4 fruit fly cellular contexts compared by ENCODE assay signal in genomic region chr3L:17915792-17916540, dm6.
TF ChIP-seq lines count a peak whose summit lies in the region.

No protein-coding gene starts in this region.

- no peak for TF ChIP-seq CTCF in whole organism, embryonic (GFP tag; optimal IDR thresholded peaks at IDR 0.05; lab: Kevin White, UChicago)

TF ChIP-seq in whole organism, adult, 20 proteins besides CTCF, POLR2A, EP300 and RAD21:
- TF ChIP-seq CG11617 (GFP tag; optimal IDR thresholded peaks at IDR 0.05; lab: Kevin White, UChicago) (no peak), tj (GFP tag; optimal IDR thresholded peaks at IDR 0.05; lab: Kevin White, UChicago) (peak; percentile 84), bab1 (GFP tag; optimal IDR thresholded peaks at IDR 0.05; lab: Kevin White, UChicago) (no peak)

TF ChIP-seq in whole organism, embryonic, 481 proteins besides CTCF, POLR2A, EP300 and RAD21 (continues in another document):
- TF ChIP-seq Jarid2 (GFP tag; optimal IDR thresholded peaks at IDR 0.05; lab: Kevin White, UChicago) (no peak), vnd (GFP tag; IDR thresholded peaks at IDR 0.05; lab: Robert Waterston, UW; ENCODE audit: partially characterized antibody) (peak; percentile 57; the same call in 2 of the 3 replicates), cwo (GFP tag; optimal IDR thresholded peaks at IDR 0.05; lab: Kevin White, UChicago) (peak; percentile 24), CG9437 (GFP tag; optimal IDR thresholded peaks at IDR 0.05; lab: Kevin White, UChicago) (no peak), Nf-YC (tag; optimal IDR thresholded peaks at IDR 0.05; lab: Kevin White, UChicago) (no peak), jumu (GFP tag; optimal IDR thresholded peaks at IDR 0.05; lab: Kevin White, UChicago) (no peak), CG3726 (GFP tag; IDR thresholded peaks at IDR 0.05; lab: Robert Waterston, UW) (no peak), CG14710 (tag; optimal IDR thresholded peaks at IDR 0.05; lab: Kevin White, UChicago) (no peak), CG17359 (tag; optimal IDR thresholded peaks at IDR 0.05; lab: Kevin White, UChicago) (no peak), eve (GFP tag; optimal IDR thresholded peaks at IDR 0.05; lab: Kevin White, UChicago) (no peak), Med (GFP tag; lab: Kevin White, UChicago) (peak; percentile 35), nom (GFP tag; optimal IDR thresholded peaks at IDR 0.05; lab: Kevin White, UChicago) (no peak), CG13894 (tag; optimal IDR thresholded peaks at IDR 0.05; lab: Kevin White, UChicago) (peak; percentile 3), chinmo (GFP tag; IDR thresholded peaks at IDR 0.05; lab: Robert Waterston, UW; ENCODE audit: partially characterized antibody) (peak; percentile 88; the same call in 2 of the 4 replicates), pita (GFP tag; optimal IDR thresholded peaks at IDR 0.05; lab: Kevin White, UChicago) (no peak), CG12155 (GFP tag; optimal IDR thresholded peaks at IDR 0.05; lab: Kevin White, UChicago) (no peak), Meics (GFP tag; optimal IDR thresholded peaks at IDR 0.05; lab: Kevin White, UChicago) (peak; percentile 4), twi (tag; optimal IDR thresholded peaks at IDR 0.05; lab: Kevin White, UChicago) (no peak), fd96Cb (tag; optimal IDR thresholded peaks at IDR 0.05; lab: Kevin White, UChicago) (no peak), Taf1 (GFP tag; IDR thresholded peaks at IDR 0.05; lab: Robert Waterston, UW) (no peak), CG10321 (GFP tag; IDR thresholded peaks at IDR 0.05; lab: Robert Waterston, UW) (no peak), yki (optimal IDR thresholded peaks at IDR 0.05; lab: Kevin White, UChicago) (no peak), CG42726 (GFP tag; IDR thresholded peaks at IDR 0.05; lab: Robert Waterston, UW; ENCODE audit: partially characterized antibody) (no peak), da (GFP tag; optimal IDR thresholded peaks at IDR 0.05; lab: Kevin White, UChicago) (no peak), HLH4C (GFP tag; IDR thresholded peaks at IDR 0.05; lab: Robert Waterston, UW; ENCODE audit: partially characterized antibody) (peak; percentile 72), Trl (optimal IDR thresholded peaks at IDR 0.05; lab: Kevin White, UChicago) (no peak), Trl (GFP tag; optimal IDR thresholded peaks at IDR 0.05; lab: Kevin White, UChicago) (no peak), nerfin-2 (GFP tag; IDR thresholded peaks at IDR 0.05; lab: Robert Waterston, UW; ENCODE audit: partially characterized antibody) (peak; percentile 17; the same call in 1 of the 2 replicates), CG31365 (tag; optimal IDR thresholded peaks at IDR 0.05; lab: Kevin White, UChicago) (no peak)

TF ChIP-seq in whole organism, prepupa, 60 proteins besides CTCF, POLR2A, EP300 and RAD21:
- TF ChIP-seq dsx (GFP tag; optimal IDR thresholded peaks at IDR 0.05; lab: Kevin White, UChicago; ENCODE audit: poor library complexity, severe bottlenecking) (peak; percentile 18), CG11762 (GFP tag; optimal IDR thresholded peaks at IDR 0.05; lab: Kevin White, UChicago; ENCODE audit: insufficient read depth) (no peak), OdsH (GFP tag; optimal IDR thresholded peaks at IDR 0.05; lab: Kevin White, UChicago) (no peak)
TF ChIP-seq in whole organism, prepupa: peak in this region for 1.

TF ChIP-seq in whole organism, wandering third instar larva, 38 proteins besides CTCF, POLR2A, EP300 and RAD21:
- no peak for TF ChIP-seq Rel (GFP tag; optimal IDR thresholded peaks at IDR 0.05; lab: Kevin White, UChicago)
- no peak for TF ChIP-seq Rel (tag; optimal IDR thresholded peaks at IDR 0.05; lab: Kevin White, UChicago)
- peak; percentile 8 for TF ChIP-seq h (GFP tag; optimal IDR thresholded peaks at IDR 0.05; lab: Kevin White, UChicago)
